Fruit fly (Drosophila melanogaster): ENCODE measurements around the gene IntS11.

IntS11 gene

DNA sequence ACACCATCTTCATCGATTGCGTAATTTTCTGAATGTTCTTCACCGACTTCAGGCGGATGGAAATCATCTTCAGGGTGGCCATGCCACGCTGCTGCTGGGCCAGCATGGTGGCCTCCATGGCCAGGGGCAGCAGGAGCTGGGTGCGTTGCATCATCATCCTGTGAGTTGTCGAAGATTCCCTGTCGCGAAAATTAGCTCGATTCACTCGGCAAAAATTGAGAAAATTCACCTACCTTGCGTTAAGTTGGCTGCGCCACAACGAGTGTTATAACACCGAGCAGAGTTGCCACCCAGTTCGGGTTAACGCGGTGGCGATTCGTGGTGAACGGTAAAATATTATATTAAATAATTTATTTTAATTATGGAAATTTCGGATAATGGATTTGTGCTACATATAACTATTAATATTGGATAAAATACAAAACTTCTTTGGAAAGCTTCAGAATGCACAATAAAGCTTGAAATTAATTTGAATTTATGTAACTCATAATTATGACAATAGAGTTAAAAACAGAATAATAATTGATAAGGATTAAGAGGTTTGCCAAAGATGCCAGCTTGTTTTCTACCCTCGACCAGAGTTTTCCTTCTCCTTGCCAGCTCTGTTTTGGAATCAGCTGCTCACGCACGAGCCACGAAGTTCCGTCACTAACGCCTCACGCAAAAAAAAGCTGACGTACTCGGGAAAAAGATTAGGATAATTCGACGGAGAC, 3.6 kb downstream of the IntS11 start, which contains the start of the genes ATPsyngamma and yata (continued):
- TF ChIP-seq Ets65A (GFP tag) (peak; percentile 31), exex (tag; optimal IDR thresholded peaks at IDR 0.05) (peak; percentile 53), CG16815 (GFP tag; optimal IDR thresholded peaks at IDR 0.05) (no peak), ase (GFP tag; IDR thresholded peaks at IDR 0.05) (no peak), Ssrp (tag; optimal IDR thresholded peaks at IDR 0.05) (peak; percentile 19), nmo (GFP tag; optimal IDR thresholded peaks at IDR 0.05) (peak; percentile 52), ac (GFP tag; optimal IDR thresholded peaks at IDR 0.05) (no peak), ara (GFP tag; IDR thresholded peaks at IDR 0.05) (no peak), Dad (GFP tag; optimal IDR thresholded peaks at IDR 0.05) (no peak), Nf-YA (GFP tag; IDR thresholded peaks at IDR 0.05) (no peak), trem (tag; optimal IDR thresholded peaks at IDR 0.05) (peak; percentile 44), run (tag; optimal IDR thresholded peaks at IDR 0.05) (no peak), Mes4 (GFP tag; optimal IDR thresholded peaks at IDR 0.05) (no peak), cg (GFP tag; optimal IDR thresholded peaks at IDR 0.05) (no peak), NfI (GFP tag; optimal IDR thresholded peaks at IDR 0.05) (peak; percentile 22), CG10565 (GFP tag; optimal IDR thresholded peaks at IDR 0.05) (no peak), D19B (GFP tag; optimal IDR thresholded peaks at IDR 0.05) (no peak), CG6683 (GFP tag; optimal IDR thresholded peaks at IDR 0.05) (no peak), BtbVII (GFP tag; optimal IDR thresholded peaks at IDR 0.05) (no peak), ftz-f1 (GFP tag; optimal IDR thresholded peaks at IDR 0.05) (no peak), sug (tag; optimal IDR thresholded peaks at IDR 0.05) (peak; percentile 54), toy (GFP tag; IDR thresholded peaks at IDR 0.05) (no peak), gsb-n (tag; optimal IDR thresholded peaks at IDR 0.05) (no peak), CG31224 (GFP tag; IDR thresholded peaks at IDR 0.05) (no peak), CG2712 (tag; optimal IDR thresholded peaks at IDR 0.05) (peak; percentile 53), chn (GFP tag; optimal IDR thresholded peaks at IDR 0.05) (no peak), pan (optimal IDR thresholded peaks at IDR 0.05) (no peak), pan (GFP tag; optimal IDR thresholded peaks at IDR 0.05 in 1 of 2, IDR thresholded peaks at IDR 0.05 in 1 of 2) (no peak), her (GFP tag; optimal IDR thresholded peaks at IDR 0.05) (no peak), eve (GFP tag; optimal IDR thresholded peaks at IDR 0.05) (no peak), CG9797 (GFP tag; optimal IDR thresholded peaks at IDR 0.05) (peak; percentile 13), CG18764 (GFP tag; optimal IDR thresholded peaks at IDR 0.05) (peak; percentile 2), CG5180 (GFP tag; optimal IDR thresholded peaks at IDR 0.05) (no peak), CG9215 (GFP tag; IDR thresholded peaks at IDR 0.05) (no peak), gt (GFP tag; IDR thresholded peaks at IDR 0.05) (no peak), Lhr (GFP tag; optimal IDR thresholded peaks at IDR 0.05) (no peak), ash1 (GFP tag; optimal IDR thresholded peaks at IDR 0.05) (no peak), CoRest (tag; optimal IDR thresholded peaks at IDR 0.05) (peak; percentile 56), CG10959 (GFP tag; IDR thresholded peaks at IDR 0.05) (no peak), CG8388 (GFP tag; optimal IDR thresholded peaks at IDR 0.05) (no peak), br (optimal IDR thresholded peaks at IDR 0.05) (no peak), org-1 (GFP tag; optimal IDR thresholded peaks at IDR 0.05) (no peak), Atf6 (GFP tag; IDR thresholded peaks at IDR 0.05) (no peak), PHDP (tag; optimal IDR thresholded peaks at IDR 0.05) (peak; percentile 18), lola (GFP tag; optimal IDR thresholded peaks at IDR 0.05) (peak in 1 of 3 experiments; percentile 35), inv (GFP tag; IDR thresholded peaks at IDR 0.05; ENCODE audit: partially characterized antibody) (peak; percentile 75), B-H2 (GFP tag; optimal IDR thresholded peaks at IDR 0.05) (peak; percentile 66), Sry-δ (GFP tag; optimal IDR thresholded peaks at IDR 0.05) (peak; percentile 81), CG4424 (GFP tag; optimal IDR thresholded peaks at IDR 0.05) (peak; percentile 38), CG10267 (tag; optimal IDR thresholded peaks at IDR 0.05) (peak; percentile 45), Sox102F (GFP tag; optimal IDR thresholded peaks at IDR 0.05) (no peak)

Measured in whole organism, embryonic.